Worm (Caenorhabditis elegans) whole organism, young adult: ENCODE measurements around the gene F40A3.1.

Experiments
- F37B4.10 ChIP-seq: fragments of 200-800 bp; sonication (Bioruptor generic); IDR thresholded peaks from 2 replicates; pipeline ENCODE4 v1.3.6; 2022; ENCODE audit warnings: missing genetic modification characterization, missing compliant biosample characterization
- F57C9.4 ChIP-seq: sonication (generic microtip); optimal IDR thresholded peaks from 2 replicates; lab custom pipeline; 2017; ENCODE audit warnings: mild to moderate bottlenecking, missing genetic modification characterization, missing compliant biosample characterization
- ama-1 ChIP-seq, 3 experiments: fragments of 150-350 bp in 1 of 3; sonication (generic microtip) in 2 of 3; optimal IDR thresholded peaks; 2 replicates each; lab custom pipeline; 2014 to 2018; ENCODE audit warnings: missing biosample characterization in 2 of 3, missing genetic modification characterization in 2 of 3, missing genetic modification reagents in 2 of 3
- attf-5 ChIP-seq: fragments of 200-800 bp; sonication (Bioruptor generic); optimal IDR thresholded peaks from 2 replicates; lab custom pipeline; 2018; ENCODE audit warnings: mild to moderate bottlenecking, missing genetic modification characterization, missing compliant biosample characterization
- ceh-100 ChIP-seq: fragments of 200-800 bp; sonication (Bioruptor generic); IDR thresholded peaks from 2 replicates; pipeline ENCODE4 v1.3.6; 2022; ENCODE audit warnings: missing genetic modification reagents, missing genetic modification characterization, missing compliant biosample characterization
- lin-35 ChIP-seq, 3 experiments: fragments of 150-350 bp in 2 of 3; sonication (generic microtip) in 1 of 3; optimal IDR thresholded peaks; 2 replicates each; lab custom pipeline; 2014 to 2018; ENCODE audit warnings: missing biosample characterization in 3 of 3, missing genetic modification characterization in 3 of 3, missing genetic modification reagents in 3 of 3
- lin-40 ChIP-seq: sonication (generic microtip); optimal IDR thresholded peaks from 2 replicates; lab custom pipeline; 2016; ENCODE audit warnings: missing genetic modification characterization, mild to moderate bottlenecking, missing compliant biosample characterization, missing genotype, missing genetic modification reagents
- nfya-1 ChIP-seq: sonication (generic microtip); optimal IDR thresholded peaks from 2 replicates; lab custom pipeline; 2017; ENCODE audit warnings: antibody characterized with exemption, missing compliant biosample characterization, missing genetic modification characterization, borderline replicate concordance; ENCODE audit not compliant: insufficient read depth
- rec-8 ChIP-seq, 2 experiments: sonication (generic microtip); optimal IDR thresholded peaks; 2 replicates each; lab custom pipeline; 2016; ENCODE audit warnings: mild to moderate bottlenecking in 2 of 2, missing genetic modification characterization in 2 of 2, missing genetic modification reagents in 2 of 2, missing genotype in 2 of 2, missing biosample characterization in 1 of 2, missing compliant biosample characterization in 1 of 2, moderate library complexity in 1 of 2
- unc-130 ChIP-seq: sonication (generic microtip); optimal IDR thresholded peaks from 2 replicates; lab custom pipeline; 2016; ENCODE audit warnings: missing genetic modification reagents, missing genetic modification characterization, missing compliant biosample characterization
- unc-62 ChIP-seq: fragments of 150-350 bp; optimal IDR thresholded peaks from 2 replicates; lab custom pipeline; 2014; ENCODE audit warnings: missing biosample characterization, missing genetic modification reagents, missing genetic modification characterization
- ztf-18 ChIP-seq: sonication (generic microtip); optimal IDR thresholded peaks from 2 replicates; lab custom pipeline; 2016; ENCODE audit warnings: missing genotype, mild to moderate bottlenecking, missing genetic modification characterization, missing compliant biosample characterization
- ztf-6 ChIP-seq: fragments of 200-800 bp; sonication (Bioruptor generic); IDR thresholded peaks from 2 replicates; pipeline ENCODE4 v1.3.6; 2022; ENCODE audit warnings: missing genetic modification reagents, missing genetic modification characterization, missing compliant biosample characterization

ce11 chrV:7864663-7865062 lies 26.7 kb upstream of the F40A3.1 start, which contains the start of gene C37C3.11:
- no peak for TF ChIP-seq unc-130
- no peak for TF ChIP-seq lin-35 (GFP tag; optimal IDR thresholded peaks at IDR 0.05; lab: Kevin White, UChicago)
- no peak for TF ChIP-seq ama-1 (optimal IDR thresholded peaks at IDR 0.05; lab: Kevin White, UChicago)
- TF ChIP-seq ama-1 (GFP tag; optimal IDR thresholded peaks at IDR 0.05; lab: Kevin White, UChicago): no peak
- no peak for TF ChIP-seq rec-8 (tag; optimal IDR thresholded peaks at IDR 0.05; lab: Kevin White, UChicago)
- no peak for TF ChIP-seq attf-5 (GFP tag; lab: Kevin White, UChicago)
- no peak for TF ChIP-seq ztf-6 (GFP tag; lab: Robert Waterston, UW)
- TF ChIP-seq ztf-18 (tag; lab: Kevin White, UChicago): no peak
- TF ChIP-seq F37B4.10 (GFP tag; lab: Robert Waterston, UW): no peak
- no peak for TF ChIP-seq unc-62 (GFP tag; lab: Kevin White, UChicago)
- TF ChIP-seq nfya-1 (tag; lab: Kevin White, UChicago): no peak
- no peak for TF ChIP-seq ceh-100 (GFP tag; lab: Robert Waterston, UW)
- TF ChIP-seq lin-40: no peak
- no peak for TF ChIP-seq F57C9.4 (tag; lab: Kevin White, UChicago)
